Worm (Caenorhabditis elegans): ENCODE measurements around the gene bath-44.
"Not testable (repeated sequence)": the region's sequence is repeated elsewhere in the genome, so short reads cannot be mapped to it uniquely, and the experiment has no call there.

ce11 chrII:7370195-7370594 is 24.6 kb upstream of the bath-44 start, which contains the start of gene F43E2.11:
- not testable (repeated sequence) for TF ChIP-seq nhr-76 (tag; optimal IDR thresholded peaks at IDR 0.05); nhr-43 (tag; optimal IDR thresholded peaks at IDR 0.05; ENCODE audit: poor library complexity, severe bottlenecking); lin-39 (tag; optimal IDR thresholded peaks at IDR 0.05); unc-39 (tag; optimal IDR thresholded peaks at IDR 0.05); tbx-2 (tag; optimal IDR thresholded peaks at IDR 0.05); ceh-28 (tag; optimal IDR thresholded peaks at IDR 0.05); R02D3.7 (tag; optimal IDR thresholded peaks at IDR 0.05); daf-12 (tag; optimal IDR thresholded peaks at IDR 0.05)
